Worm (Caenorhabditis elegans): ENCODE measurements around the gene F13B6.2.

The F13B6.2 gene

DNA sequence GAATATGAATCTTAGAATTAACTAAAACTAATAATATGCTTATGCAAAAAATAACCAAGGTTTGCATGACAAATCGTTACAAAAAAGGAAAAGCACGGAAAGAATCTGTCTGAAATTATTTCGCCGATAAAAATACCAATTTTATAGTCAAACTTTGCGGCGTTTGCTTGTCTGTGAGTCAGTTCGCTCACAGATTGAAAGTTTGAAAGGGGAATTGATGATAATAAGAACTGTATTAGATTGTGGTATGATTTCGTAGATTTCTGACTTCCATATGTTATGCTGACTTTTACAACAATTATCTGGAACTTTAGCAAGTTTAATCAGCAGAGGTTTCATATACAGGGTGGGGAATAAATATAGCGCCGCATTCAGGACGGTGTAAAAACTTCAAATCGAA lies at the start of gene F13B6.2:
F13B6.2 (minus strand) TSS at position 101 of the 400 bp plus-strand sequence.
- no peak for TF ChIP-seq egl-5 (tag; optimal IDR thresholded peaks at IDR 0.05)

DNA sequence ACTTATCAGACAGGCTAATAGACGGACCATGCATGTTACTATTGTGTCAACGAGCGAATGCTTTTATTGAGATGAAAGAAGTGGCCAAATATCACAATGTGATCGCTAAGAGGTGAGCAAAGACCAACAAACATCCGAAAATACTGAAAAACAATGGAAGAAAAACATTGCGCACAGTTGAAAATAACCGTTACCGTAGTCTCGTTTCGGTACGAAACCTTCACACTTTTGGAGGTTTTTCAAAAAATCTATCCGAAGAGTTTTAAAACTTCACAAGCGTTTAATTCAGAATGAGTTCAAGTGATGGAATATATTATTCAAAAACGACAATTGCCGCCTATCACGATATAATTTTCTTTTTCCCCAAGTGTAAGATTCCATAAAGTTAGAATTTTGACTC lies 48.7 kb upstream of the F13B6.2 start:
- TF ChIP-seq lin-39 (tag; optimal IDR thresholded peaks at IDR 0.05), result no peak
- peak; percentile 61 for TF ChIP-seq pha-4 (tag; optimal IDR thresholded peaks at IDR 0.05)

DNA sequence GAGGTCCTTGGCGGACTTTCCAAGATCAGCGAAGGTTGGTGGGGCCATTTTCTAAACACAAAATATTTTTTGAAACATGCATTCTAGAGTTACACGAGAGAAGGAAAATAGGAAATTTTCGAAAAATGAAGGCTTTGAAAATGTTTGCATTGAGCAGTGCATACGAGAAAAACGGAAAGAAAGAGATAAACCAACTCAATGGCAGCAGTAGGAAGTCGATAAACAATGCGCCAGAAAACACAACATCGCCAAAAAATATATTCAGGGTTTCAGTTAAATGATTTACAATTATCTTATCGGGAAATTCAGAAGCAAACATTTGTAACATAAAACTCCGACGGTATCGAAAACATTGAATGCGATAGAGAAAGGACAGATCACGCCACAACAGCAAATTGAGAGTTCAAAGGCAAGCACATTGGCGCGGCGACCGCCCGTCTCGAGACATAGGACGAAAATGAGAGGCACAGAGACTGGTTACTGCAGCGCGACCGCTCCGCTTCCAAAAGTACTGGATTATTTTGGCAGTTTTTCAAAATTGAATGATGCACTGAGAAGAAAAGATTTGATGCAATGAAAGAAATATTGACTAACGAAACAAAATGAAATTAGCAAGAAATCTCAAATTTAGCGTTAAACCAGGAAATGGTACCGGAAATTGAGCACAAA lies 47.9 kb upstream of the F13B6.2 start, which contains the start of the genes vdac-1 and R05G6.5:
vdac-1 (minus strand) TSS at position 51 of the 669 bp plus-strand sequence.
R05G6.5 (plus strand) TSS at position 527 of the 669 bp plus-strand sequence.
- TF ChIP-seq egl-27 (tag; optimal IDR thresholded peaks at IDR 0.05), result no peak
- TF ChIP-seq nhr-12 (tag; optimal IDR thresholded peaks at IDR 0.05), result no peak
- TF ChIP-seq nhr-237 (tag; optimal IDR thresholded peaks at IDR 0.05), result no peak
- TF ChIP-seq ztf-4 (tag; optimal IDR thresholded peaks at IDR 0.05), result no peak
- peak in 1 of 3 experiments; percentile 9 for TF ChIP-seq elt-3 (tag; optimal IDR thresholded peaks at IDR 0.05)
- TF ChIP-seq nhr-67 (tag; optimal IDR thresholded peaks at IDR 0.05), result no peak
- no peak for TF ChIP-seq fkh-2 (tag; optimal IDR thresholded peaks at IDR 0.05)
- TF ChIP-seq lsy-12 (tag; optimal IDR thresholded peaks at IDR 0.05), result peak; percentile 66
- TF ChIP-seq snpc-4 (tag; optimal IDR thresholded peaks at IDR 0.05), result peak; percentile 73
- peak; percentile 81 for TF ChIP-seq jun-1 (tag; optimal IDR thresholded peaks at IDR 0.05)
- TF ChIP-seq nhr-43 (tag; optimal IDR thresholded peaks at IDR 0.05; ENCODE audit: poor library complexity, severe bottlenecking), result peak; percentile 77
- no peak for TF ChIP-seq ama-1 (optimal IDR thresholded peaks at IDR 0.05)
- peak; percentile 41 for TF ChIP-seq pqm-1 (tag; optimal IDR thresholded peaks at IDR 0.05)
- TF ChIP-seq nhr-23 (tag; optimal IDR thresholded peaks at IDR 0.05), result peak; percentile 83
- peak; percentile 87 for TF ChIP-seq elt-2 (tag; optimal IDR thresholded peaks at IDR 0.05)
- no peak for TF ChIP-seq skn-1 (tag; optimal IDR thresholded peaks at IDR 0.05)
- peak; percentile 56 for TF ChIP-seq nhr-76 (tag; optimal IDR thresholded peaks at IDR 0.05)
- no peak for TF ChIP-seq mdl-1 (tag; optimal IDR thresholded peaks at IDR 0.05)
- TF ChIP-seq daf-12 (tag; optimal IDR thresholded peaks at IDR 0.05), result no peak
- TF ChIP-seq ceh-82 (tag; optimal IDR thresholded peaks at IDR 0.05), result no peak
- peak; percentile 76 for TF ChIP-seq lin-39 (tag; optimal IDR thresholded peaks at IDR 0.05)
- peak; percentile 92 for TF ChIP-seq nfya-1 (tag; optimal IDR thresholded peaks at IDR 0.05; ENCODE audit: insufficient read depth)
- TF ChIP-seq mml-1 (tag; optimal IDR thresholded peaks at IDR 0.05), result no peak
- no peak for TF ChIP-seq aly-2 (tag; optimal IDR thresholded peaks at IDR 0.05)
- TF ChIP-seq ceh-28 (tag; optimal IDR thresholded peaks at IDR 0.05), result peak; percentile 42
- peak; percentile 9 for TF ChIP-seq elt-1 (tag; optimal IDR thresholded peaks at IDR 0.05)
- TF ChIP-seq tbx-2 (tag; optimal IDR thresholded peaks at IDR 0.05), result no peak
- peak; percentile 71 for TF ChIP-seq egl-5 (tag; optimal IDR thresholded peaks at IDR 0.05)
- TF ChIP-seq fos-1 (tag; optimal IDR thresholded peaks at IDR 0.05), result no peak
- TF ChIP-seq lin-15B (tag; optimal IDR thresholded peaks at IDR 0.05), result peak; percentile 90
- no peak for TF ChIP-seq ztf-11 (tag; optimal IDR thresholded peaks at IDR 0.05)
- TF ChIP-seq nhr-11 (tag; optimal IDR thresholded peaks at IDR 0.05), result no peak
- peak; percentile 86 for TF ChIP-seq pha-4 (tag; optimal IDR thresholded peaks at IDR 0.05)
- no peak for TF ChIP-seq eor-1 (tag; optimal IDR thresholded peaks at IDR 0.05)
- no peak for TF ChIP-seq sea-2 (GFP tag; optimal IDR thresholded peaks at IDR 0.05)
- no peak for TF ChIP-seq zag-1 (tag; optimal IDR thresholded peaks at IDR 0.05)
- no peak for TF ChIP-seq fkh-10 (GFP tag; optimal IDR thresholded peaks at IDR 0.05)
- TF ChIP-seq ZK546.5 (tag; optimal IDR thresholded peaks at IDR 0.05), result no peak
- TF ChIP-seq hmg-11 (tag; optimal IDR thresholded peaks at IDR 0.05), result peak; percentile 39
- peak; percentile 84 for TF ChIP-seq nhr-25 (tag; optimal IDR thresholded peaks at IDR 0.05)
- TF ChIP-seq R02D3.7 (tag; optimal IDR thresholded peaks at IDR 0.05), result peak; percentile 75
- no peak for TF ChIP-seq ceh-16 (tag; optimal IDR thresholded peaks at IDR 0.05)
- peak; percentile 18 for TF ChIP-seq unc-62 (GFP tag; optimal IDR thresholded peaks at IDR 0.05)
